Worm (Caenorhabditis elegans) whole organism, L2 larva: ENCODE data around the gene ttr-35.

Source experiments
- ama-1 ChIP-seq: fragments of 150-350 bp; optimal IDR thresholded peaks from 2 replicates; lab custom pipeline; 2018; ENCODE audit warnings: inconsistent platforms
- dmd-4 ChIP-seq: sonication (generic microtip); optimal IDR thresholded peaks from 2 replicates; lab custom pipeline; 2017; ENCODE audit warnings: missing biosample characterization, missing genetic modification characterization
- nhr-23 ChIP-seq: fragments of 150-350 bp; optimal IDR thresholded peaks from 2 replicates; lab custom pipeline; 2014; ENCODE audit warnings: missing biosample characterization, missing genetic modification reagents, missing genetic modification characterization
- nhr-25 ChIP-seq: fragments of 150-350 bp; sonication (generic microtip); optimal IDR thresholded peaks from 3 replicates; lab custom pipeline; 2014; ENCODE audit warnings: missing biosample characterization, missing genetic modification characterization
- sem-4 ChIP-seq: fragments of 150-350 bp; optimal IDR thresholded peaks from 2 replicates; lab custom pipeline; 2014; ENCODE audit warnings: missing biosample characterization, missing genetic modification reagents, missing genetic modification characterization

The ttr-35 gene

ce11 chrX:6562378-6562856 is 50.3 kb downstream of the ttr-35 start, which contains the start of gene aaim-1:
Gene aaim-1, minus strand, starts transcription at chrX:6562428.
- TF ChIP-seq sem-4 (tag; lab: Kevin White, UChicago) (no peak), ama-1 (lab: Kevin White, UChicago) (no peak), dmd-4 (no peak), nhr-23 (tag; lab: Kevin White, UChicago) (no peak), nhr-25 (tag; lab: Kevin White, UChicago) (no peak)
